Fruit fly (Drosophila melanogaster) whole organism, embryonic: ENCODE measurements around the gene RpLP1.

ENCODE experiments used
- Asciz ChIP-seq: fragments of 200-800 bp; sonication (Bioruptor generic); optimal IDR thresholded peaks from 2 replicates; lab custom pipeline; 2017; ENCODE audit warnings: missing biosample characterization, mild to moderate bottlenecking, missing genetic modification characterization, missing genetic modification reagents
- BtbVII ChIP-seq: fragments of 200-800 bp; sonication (Bioruptor generic); optimal IDR thresholded peaks from 3 replicates; lab custom pipeline; 2017; ENCODE audit warnings: missing biosample characterization, mild to moderate bottlenecking, missing genetic modification characterization
- Bteb2 ChIP-seq: fragments of 200-800 bp; sonication (Bioruptor generic); optimal IDR thresholded peaks from 2 replicates; lab custom pipeline; 2016; ENCODE audit warnings: missing biosample characterization, missing genetic modification characterization
- CG1024 ChIP-seq: fragments of 200-800 bp; sonication (Bioruptor generic); IDR thresholded peaks from 2 replicates; pipeline ENCODE4 v1.3.6; 2022; ENCODE audit warnings: missing biosample characterization, missing genetic modification characterization
- CG11247 ChIP-seq: fragments of 200-800 bp; sonication (Bioruptor generic); IDR thresholded peaks from 2 replicates; pipeline ENCODE4 v1.3.6; 2022; ENCODE audit warnings: missing biosample characterization, missing genetic modification characterization
- CG11456 ChIP-seq: fragments of 200-800 bp; sonication (Bioruptor generic); IDR thresholded peaks from 3 replicates; pipeline ENCODE4 v1.3.6; 2022; ENCODE audit warnings: missing biosample characterization, missing genetic modification characterization
- CG14050 ChIP-seq: fragments of 200-800 bp; sonication (Bioruptor generic); IDR thresholded peaks from 3 replicates; pipeline ENCODE4 v1.3.6; 2022; ENCODE audit warnings: missing biosample characterization, missing genetic modification characterization
- CG15073 ChIP-seq: fragments of 200-800 bp; sonication (Bioruptor generic); optimal IDR thresholded peaks from 2 replicates; lab custom pipeline; 2016; ENCODE audit warnings: missing biosample characterization, missing genetic modification characterization
- CG1529 ChIP-seq: fragments of 200-800 bp; sonication (Bioruptor generic); optimal IDR thresholded peaks from 3 replicates; lab custom pipeline; 2018; ENCODE audit warnings: missing biosample characterization, missing genetic modification characterization
- CG17568 ChIP-seq: fragments of 200-800 bp; sonication (Bioruptor generic); optimal IDR thresholded peaks from 2 replicates; lab custom pipeline; 2018; ENCODE audit warnings: missing biosample characterization, mild to moderate bottlenecking, missing genetic modification characterization, moderate library complexity
- CG2712 ChIP-seq: fragments of 200-800 bp; optimal IDR thresholded peaks from 3 replicates; lab custom pipeline; 2019; ENCODE audit warnings: missing biosample characterization, mild to moderate bottlenecking, missing genetic modification characterization, moderate library complexity
- CG2889 ChIP-seq: fragments of 200-800 bp; sonication (Bioruptor generic); IDR thresholded peaks from 3 replicates; pipeline ENCODE4 v1.3.6; 2022; ENCODE audit warnings: missing biosample characterization, missing genetic modification characterization
- CG31224 ChIP-seq: fragments of 200-800 bp; sonication (Bioruptor generic); IDR thresholded peaks from 2 replicates; pipeline ENCODE4 v1.3.6; 2022; ENCODE audit warnings: missing biosample characterization, missing genetic modification characterization
- CG3995 ChIP-seq: fragments of 200-800 bp; sonication (Bioruptor generic); optimal IDR thresholded peaks from 3 replicates; lab custom pipeline; 2016; ENCODE audit warnings: missing biosample characterization, missing genetic modification characterization
- CG4328 ChIP-seq: fragments of 200-800 bp; sonication (Bioruptor generic); optimal IDR thresholded peaks from 3 replicates; lab custom pipeline; 2017; ENCODE audit warnings: missing biosample characterization, missing genetic modification reagents, missing genetic modification characterization
- CG4404 ChIP-seq: fragments of 200-800 bp; sonication (Bioruptor generic); IDR thresholded peaks from 2 replicates; pipeline ENCODE4 v1.3.6; 2022; ENCODE audit warnings: missing biosample characterization, missing genetic modification characterization
- CG4617 ChIP-seq: fragments of 200-800 bp; sonication (Bioruptor generic); optimal IDR thresholded peaks from 3 replicates; lab custom pipeline; 2016; ENCODE audit warnings: missing biosample characterization, missing genetic modification characterization, borderline replicate concordance
- CG6854 ChIP-seq: fragments of 200-800 bp; sonication (Bioruptor generic); optimal IDR thresholded peaks from 3 replicates; lab custom pipeline; 2017; ENCODE audit warnings: missing biosample characterization, mild to moderate bottlenecking, missing genetic modification characterization
- CG7839 ChIP-seq: fragments of 200-800 bp; sonication (Bioruptor generic); optimal IDR thresholded peaks from 3 replicates; lab custom pipeline; 2018; ENCODE audit warnings: missing biosample characterization, mild to moderate bottlenecking, missing genetic modification characterization, moderate library complexity
- CG8359 ChIP-seq: fragments of 200-800 bp; sonication (Bioruptor generic); optimal IDR thresholded peaks from 2 replicates; lab custom pipeline; 2017; ENCODE audit warnings: missing biosample characterization, mild to moderate bottlenecking, missing genetic modification characterization, borderline replicate concordance
- CG8924 ChIP-seq: fragments of 200-800 bp; optimal IDR thresholded peaks from 3 replicates; lab custom pipeline; 2019; ENCODE audit warnings: missing biosample characterization, mild to moderate bottlenecking, missing genetic modification characterization, moderate library complexity
- H2.0 ChIP-seq: fragments of 200-800 bp; sonication (Bioruptor generic); IDR thresholded peaks from 2 replicates; pipeline ENCODE4 v1.3.6; 2022; ENCODE audit warnings: missing biosample characterization, missing genetic modification characterization
- Hmr ChIP-seq: fragments of 200-800 bp; sonication (Bioruptor generic); optimal IDR thresholded peaks from 3 replicates; lab custom pipeline; 2017; ENCODE audit warnings: mild to moderate bottlenecking, missing biosample characterization, missing genetic modification reagents, missing genetic modification characterization
- Lim3 ChIP-seq: fragments of 200-800 bp; sonication (Bioruptor generic); IDR thresholded peaks from 2 replicates; pipeline ENCODE4 v1.3.6; 2022; ENCODE audit warnings: missing biosample characterization, missing genetic modification characterization
- Med ChIP-seq: fragments of 200-800 bp; sonication (Bioruptor generic); peaks from one replicate; lab custom pipeline; 2016; ENCODE audit warnings: missing biosample characterization, missing genetic modification characterization, mild to moderate bottlenecking, inconsistent platforms, moderate library complexity
- Neu2 ChIP-seq: fragments of 200-800 bp; sonication (Bioruptor generic); optimal IDR thresholded peaks from 3 replicates; lab custom pipeline; 2016; ENCODE audit warnings: missing biosample characterization, missing genetic modification characterization, borderline replicate concordance
- Taf1 ChIP-seq: fragments of 200-800 bp; sonication (Bioruptor generic); IDR thresholded peaks from 2 replicates; pipeline ENCODE4 v1.3.6; 2022; ENCODE audit warnings: missing biosample characterization, missing genetic modification characterization
- az2 ChIP-seq: fragments of 200-800 bp; sonication (Bioruptor generic); optimal IDR thresholded peaks from 3 replicates; lab custom pipeline; 2016; ENCODE audit warnings: missing biosample characterization, missing genetic modification characterization
- chinmo ChIP-seq: fragments of 200-800 bp; sonication (Bioruptor generic); IDR thresholded peaks from 4 replicates; pipeline ENCODE4 v1.3.6; 2022; ENCODE audit warnings: missing biosample characterization, missing genetic modification characterization; ENCODE audit not compliant: partially characterized antibody
- chn ChIP-seq: fragments of 200-800 bp; sonication (Bioruptor generic); optimal IDR thresholded peaks from 2 replicates; lab custom pipeline; 2016; ENCODE audit warnings: missing biosample characterization, missing genetic modification characterization
- emc ChIP-seq: fragments of 200-800 bp; sonication (Bioruptor generic); optimal IDR thresholded peaks from 2 replicates; lab custom pipeline; 2016; ENCODE audit warnings: missing biosample characterization, missing genetic modification characterization
- eve ChIP-seq, 2 experiments: fragments of >200 bp; optimal IDR thresholded peaks; 2 replicates each; lab custom pipeline; 2017; ENCODE audit warnings: missing biosample characterization in 2 of 2, missing genetic modification characterization in 2 of 2
- gfzf ChIP-seq: fragments of 200-800 bp; sonication (Bioruptor generic); optimal IDR thresholded peaks from 2 replicates; lab custom pipeline; 2016; ENCODE audit warnings: missing biosample characterization, mild to moderate bottlenecking, missing genetic modification characterization, moderate library complexity
- grn ChIP-seq: fragments of 200-800 bp; sonication (Bioruptor generic); optimal IDR thresholded peaks from 3 replicates; lab custom pipeline; 2017; ENCODE audit warnings: missing biosample characterization, missing genetic modification characterization
- inv ChIP-seq: fragments of 200-800 bp; sonication (Bioruptor generic); IDR thresholded peaks from 2 replicates; pipeline ENCODE4 v1.3.6; 2022; ENCODE audit warnings: missing biosample characterization, missing genetic modification characterization; ENCODE audit not compliant: partially characterized antibody
- klu ChIP-seq: fragments of 200-800 bp; sonication (Bioruptor generic); IDR thresholded peaks from 2 replicates; pipeline ENCODE4 v1.3.6; 2022; ENCODE audit warnings: missing biosample characterization, missing genetic modification characterization
- mld ChIP-seq: fragments of 200-800 bp; sonication (Bioruptor generic); IDR thresholded peaks from 3 replicates; pipeline ENCODE4 v1.3.6; 2022; ENCODE audit warnings: missing biosample characterization, missing genetic modification characterization; ENCODE audit not compliant: partially characterized antibody
- nau ChIP-seq: fragments of 200-800 bp; sonication (Bioruptor generic); optimal IDR thresholded peaks from 3 replicates; lab custom pipeline; 2017; ENCODE audit warnings: missing biosample characterization, mild to moderate bottlenecking, missing genetic modification characterization, missing genetic modification reagents
- rib ChIP-seq: fragments of 200-800 bp; sonication (Bioruptor generic); IDR thresholded peaks from 2 replicates; pipeline ENCODE4 v1.3.6; 2022; ENCODE audit warnings: missing biosample characterization, missing genetic modification characterization
- sc ChIP-seq, 3 experiments: fragments of >200 bp in 2 of 3; fragments of 200-800 bp in 1 of 3; sonication (Bioruptor generic) in 1 of 3; optimal IDR thresholded peaks; 2 replicates in 2 of 3; 3 replicates in 1 of 3; lab custom pipeline; 2017; ENCODE audit warnings: mild to moderate bottlenecking in 1 of 3, missing biosample characterization in 1 of 3, missing genetic modification characterization in 1 of 3, missing genetic modification reagents in 1 of 3
- slou ChIP-seq: fragments of 200-800 bp; sonication (Bioruptor generic); optimal IDR thresholded peaks from 3 replicates; lab custom pipeline; 2016; ENCODE audit warnings: missing biosample characterization, missing genetic modification characterization
- sqz ChIP-seq: fragments of 200-800 bp; sonication (Bioruptor generic); optimal IDR thresholded peaks from 3 replicates; lab custom pipeline; 2018; ENCODE audit warnings: missing biosample characterization, mild to moderate bottlenecking, missing genetic modification characterization
- stc ChIP-seq: fragments of 200-800 bp; sonication (Bioruptor generic); IDR thresholded peaks from 2 replicates; pipeline ENCODE4 v1.3.6; 2022; ENCODE audit warnings: missing biosample characterization, missing genetic modification characterization
- tll ChIP-seq, 2 experiments: fragments of 200-800 bp in 1 of 2; fragments of >200 bp in 1 of 2; sonication (Bioruptor generic) in 1 of 2; optimal IDR thresholded peaks; 2 replicates each; lab custom pipeline; 2017 to 2019; ENCODE audit warnings: missing biosample characterization in 2 of 2, missing genetic modification characterization in 2 of 2, mild to moderate bottlenecking in 1 of 2, moderate library complexity in 1 of 2
- unc-4 ChIP-seq: fragments of 200-800 bp; sonication (Bioruptor generic); IDR thresholded peaks from 2 replicates; pipeline ENCODE4 v1.3.6; 2022; ENCODE audit warnings: missing biosample characterization, missing genetic modification characterization; ENCODE audit not compliant: partially characterized antibody
- vnd ChIP-seq: fragments of 200-800 bp; sonication (Bioruptor generic); IDR thresholded peaks from 3 replicates; pipeline ENCODE4 v1.3.6; 2022; ENCODE audit warnings: missing biosample characterization, missing genetic modification characterization; ENCODE audit not compliant: partially characterized antibody
- vvl ChIP-seq: fragments of 200-800 bp; sonication (Bioruptor generic); IDR thresholded peaks from 2 replicates; pipeline ENCODE4 v1.3.6; 2022; ENCODE audit warnings: missing biosample characterization, missing genetic modification characterization
- wor ChIP-seq: fragments of 200-800 bp; sonication (Bioruptor generic); IDR thresholded peaks from 2 replicates; pipeline ENCODE4 v1.3.6; 2022; ENCODE audit warnings: missing biosample characterization, missing genetic modification characterization

Gene RpLP1

DNA sequence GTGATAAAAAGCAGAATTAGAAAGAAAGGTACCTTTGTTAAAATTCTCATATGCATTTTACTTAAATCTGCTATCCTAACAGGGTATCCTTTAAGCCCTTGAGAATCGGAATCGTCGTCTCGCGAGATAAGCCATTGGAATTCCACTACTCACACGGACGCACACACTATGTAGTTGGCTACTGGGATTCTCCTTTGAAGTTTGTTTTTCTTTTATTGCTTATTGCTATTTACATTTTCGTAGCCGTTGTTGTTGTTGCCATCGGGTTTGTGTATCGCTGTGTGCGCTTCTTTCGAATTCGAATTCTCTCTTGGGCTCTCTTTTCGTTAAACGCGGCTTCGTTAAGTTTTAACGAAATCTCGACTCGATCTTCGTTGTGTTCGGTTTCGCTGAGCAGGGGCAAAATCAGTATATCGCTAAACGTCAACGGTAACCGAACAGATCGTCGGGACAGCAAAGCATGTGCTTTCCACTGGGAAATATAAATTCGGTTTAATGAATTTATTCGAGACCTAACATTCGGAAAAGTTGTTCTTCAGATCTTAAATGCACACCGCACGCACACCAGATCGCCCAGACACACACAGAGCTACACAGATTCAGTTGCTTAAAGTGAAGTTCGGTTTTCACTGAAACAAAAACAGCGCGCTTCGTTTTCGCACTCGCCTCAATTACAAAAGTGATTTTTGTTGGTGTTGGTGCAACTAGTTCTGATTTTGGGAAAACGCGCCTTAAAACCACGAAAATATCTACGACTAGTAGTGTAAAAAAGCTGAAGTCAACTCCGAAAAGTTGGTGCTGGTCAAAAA lies 11.3 kb downstream of the RpLP1 start, which contains the start of gene ex (continued):
- TF ChIP-seq CG4328 (GFP tag; lab: Kevin White, UChicago): peak; percentile 74
- no peak for TF ChIP-seq slou (GFP tag; lab: Kevin White, UChicago)
- TF ChIP-seq emc: no peak
- peak; percentile 58 for TF ChIP-seq nau (GFP tag; lab: Kevin White, UChicago)
- no peak for TF ChIP-seq vnd (GFP tag; lab: Robert Waterston, UW)
- TF ChIP-seq CG17568: peak; percentile 90
- peak; percentile 89 for TF ChIP-seq Asciz
- peak; percentile 21 for TF ChIP-seq sqz (GFP tag; lab: Kevin White, UChicago)
- no peak for TF ChIP-seq inv (GFP tag; lab: Robert Waterston, UW)
- TF ChIP-seq vvl: peak; percentile 73
- peak; percentile 62 for TF ChIP-seq CG1529 (GFP tag; lab: Kevin White, UChicago)
- no peak for TF ChIP-seq gfzf
- no peak for TF ChIP-seq CG1024
- TF ChIP-seq CG7839: peak; percentile 25
- no peak for TF ChIP-seq mld (GFP tag; lab: Robert Waterston, UW)
- TF ChIP-seq CG3995 (GFP tag; lab: Kevin White, UChicago): no peak
- peak; percentile 29; the same call in 1 of the 3 replicates for TF ChIP-seq CG14050 (GFP tag; lab: Robert Waterston, UW)
- TF ChIP-seq CG4404: no peak
- no peak for TF ChIP-seq wor (GFP tag; lab: Robert Waterston, UW)
- no peak for TF ChIP-seq tll (GFP tag; optimal IDR thresholded peaks at IDR 0.05; lab: Kevin White, UChicago)
- TF ChIP-seq sc (optimal IDR thresholded peaks at IDR 0.05; lab: Kevin White, UChicago): no peak
- peak; percentile 52 for TF ChIP-seq sc (GFP tag; optimal IDR thresholded peaks at IDR 0.05; lab: Kevin White, UChicago)
- peak; percentile 75 for TF ChIP-seq BtbVII (GFP tag; lab: Kevin White, UChicago)
- no peak for TF ChIP-seq CG31224 (GFP tag; lab: Robert Waterston, UW)
- no peak; the same call in 2 of the 3 replicates for TF ChIP-seq CG11456 (GFP tag; lab: Robert Waterston, UW)
- TF ChIP-seq CG8359 (GFP tag; lab: Kevin White, UChicago): peak; percentile 44
- peak in 1 of 2 experiments; percentile 65 for TF ChIP-seq eve (GFP tag; optimal IDR thresholded peaks at IDR 0.05; lab: Kevin White, UChicago)
- no peak for TF ChIP-seq unc-4
- no peak for TF ChIP-seq klu
- no peak for TF ChIP-seq CG4617 (GFP tag; lab: Kevin White, UChicago)
- TF ChIP-seq CG6854 (GFP tag; lab: Kevin White, UChicago): peak; percentile 58
- peak; percentile 91 for TF ChIP-seq Med (GFP tag; lab: Kevin White, UChicago)
- TF ChIP-seq H2.0 (GFP tag; lab: Robert Waterston, UW): no peak
- no peak for TF ChIP-seq Neu2 (GFP tag; lab: Kevin White, UChicago)
- TF ChIP-seq CG15073 (GFP tag; lab: Kevin White, UChicago): no peak
- TF ChIP-seq Taf1 (GFP tag; lab: Robert Waterston, UW): no peak
- peak; percentile 84 for TF ChIP-seq CG8924
- TF ChIP-seq Lim3 (GFP tag; lab: Robert Waterston, UW): no peak
- TF ChIP-seq chn: no peak
- TF ChIP-seq CG11247 (GFP tag; lab: Robert Waterston, UW): no peak
- no peak for TF ChIP-seq az2 (GFP tag; lab: Kevin White, UChicago)
- peak; percentile 66 for TF ChIP-seq rib
- TF ChIP-seq chinmo (GFP tag; lab: Robert Waterston, UW): peak; percentile 53; the same call in 1 of the 4 replicates
- peak; percentile 66; the same call in 1 of the 2 replicates for TF ChIP-seq stc
- peak; percentile 33 for TF ChIP-seq grn (GFP tag; lab: Kevin White, UChicago)
- peak; percentile 50 for TF ChIP-seq CG2712 (tag; lab: Kevin White, UChicago)
- peak; percentile 85 for TF ChIP-seq Hmr (GFP tag; lab: Kevin White, UChicago)
- no peak for TF ChIP-seq Bteb2 (GFP tag; lab: Kevin White, UChicago)
- TF ChIP-seq CG2889 (GFP tag; lab: Robert Waterston, UW): no peak
